Worm (Caenorhabditis elegans) whole organism, young adult: ENCODE measurements around the gene cht-6.

Experiments
- C06A6.2 ChIP-seq: fragments of 200-800 bp; sonication (Bioruptor generic); conservative IDR thresholded peaks from 2 replicates; pipeline ENCODE4 v1.3.6; 2022; ENCODE audit warnings: missing genetic modification characterization, missing compliant biosample characterization
- T26A5.8 ChIP-seq: sonication (generic microtip); optimal IDR thresholded peaks from 2 replicates; lab custom pipeline; 2016; ENCODE audit warnings: missing genetic modification characterization, missing compliant biosample characterization
- akir-1 ChIP-seq: fragments of 200-800 bp; sonication (Bioruptor generic); optimal IDR thresholded peaks from 2 replicates; lab custom pipeline; 2018; ENCODE audit warnings: mild to moderate bottlenecking, missing genetic modification characterization, moderate library complexity, missing compliant biosample characterization
- ama-1 ChIP-seq, 3 experiments: fragments of 150-350 bp in 1 of 3; sonication (generic microtip) in 2 of 3; optimal IDR thresholded peaks; 2 replicates each; lab custom pipeline; 2014 to 2018; ENCODE audit warnings: missing biosample characterization in 2 of 3, missing genetic modification characterization in 2 of 3, missing genetic modification reagents in 2 of 3
- athp-1 ChIP-seq: sonication (generic microtip); optimal IDR thresholded peaks from 2 replicates; lab custom pipeline; 2017; ENCODE audit warnings: mild to moderate bottlenecking, missing genetic modification characterization, missing compliant biosample characterization
- attf-6 ChIP-seq: fragments of 200-800 bp; sonication (Bioruptor generic); IDR thresholded peaks from 2 replicates; pipeline ENCODE4 v1.3.6; 2022; ENCODE audit warnings: missing genetic modification reagents, missing genetic modification characterization, missing compliant biosample characterization
- cebp-1 ChIP-seq, 2 experiments: fragments of 200-800 bp in 1 of 2; sonication (Bioruptor generic) in 1 of 2; sonication (generic microtip) in 1 of 2; IDR thresholded peaks in 1 of 2; optimal IDR thresholded peaks in 1 of 2; 2 replicates each; pipeline versions ENCODE4 v1.3.6 to Lab custom; 2017 to 2022; ENCODE audit warnings: missing compliant biosample characterization in 2 of 2, missing genetic modification characterization in 2 of 2, mild to moderate bottlenecking in 1 of 2, missing genetic modification reagents in 1 of 2, moderate library complexity in 1 of 2
- ceh-100 ChIP-seq: fragments of 200-800 bp; sonication (Bioruptor generic); IDR thresholded peaks from 2 replicates; pipeline ENCODE4 v1.3.6; 2022; ENCODE audit warnings: missing genetic modification reagents, missing genetic modification characterization, missing compliant biosample characterization
- ceh-58 ChIP-seq: fragments of 200-800 bp; sonication (Bioruptor generic); IDR thresholded peaks from 2 replicates; pipeline ENCODE4 v1.3.6; 2022; ENCODE audit warnings: missing genetic modification characterization, missing compliant biosample characterization
- ceh-79 ChIP-seq: sonication (generic microtip); optimal IDR thresholded peaks from 2 replicates; lab custom pipeline; 2017; ENCODE audit warnings: mild to moderate bottlenecking, missing genetic modification characterization, missing compliant biosample characterization
- hmg-20 ChIP-seq: fragments of 200-800 bp; sonication (Bioruptor generic); IDR thresholded peaks from 2 replicates; pipeline ENCODE4 v1.3.6; 2022; ENCODE audit warnings: missing genetic modification reagents, missing genetic modification characterization, missing compliant biosample characterization
- let-526 ChIP-seq: fragments of 200-800 bp; sonication (Bioruptor generic); IDR thresholded peaks from 2 replicates; pipeline ENCODE4 v1.3.6; 2022; ENCODE audit warnings: missing genetic modification reagents, missing genetic modification characterization, missing compliant biosample characterization
- mes-4 ChIP-seq: sonication (generic microtip); optimal IDR thresholded peaks from 2 replicates; lab custom pipeline; 2016; ENCODE audit warnings: missing genotype, missing genetic modification characterization, missing compliant biosample characterization
- snpc-3.4 ChIP-seq: sonication (generic microtip); optimal IDR thresholded peaks from 2 replicates; lab custom pipeline; 2017; ENCODE audit warnings: missing genetic modification characterization, mild to moderate bottlenecking, missing compliant biosample characterization, antibody characterized with exemption, moderate library complexity, missing genotype, missing genetic modification reagents
- snpc-4 ChIP-seq, 5 experiments: fragments of 150-350 bp in 1 of 5; sonication (generic microtip) in 4 of 5; optimal IDR thresholded peaks; 2 replicates each; lab custom pipeline; 2014 to 2018; ENCODE audit warnings: missing genetic modification characterization in 5 of 5, missing biosample characterization in 3 of 5, antibody characterized with exemption in 2 of 5, mild to moderate bottlenecking in 2 of 5, missing compliant biosample characterization in 2 of 5, missing genotype in 2 of 5, moderate library complexity in 2 of 5, missing genetic modification reagents in 1 of 5
- ztf-18 ChIP-seq: sonication (generic microtip); optimal IDR thresholded peaks from 2 replicates; lab custom pipeline; 2016; ENCODE audit warnings: missing genotype, mild to moderate bottlenecking, missing genetic modification characterization, missing compliant biosample characterization

The cht-6 gene

ce11 chrV:6464765-6465164, 50.0 kb downstream of the cht-6 start, which contains the start of gene unc-83:
TSS of gene unc-83 (plus strand) at chrV:6465065.
- no peak for TF ChIP-seq ztf-18 (tag; lab: Kevin White, UChicago)
- TF ChIP-seq let-526 = no peak
- no peak for TF ChIP-seq athp-1
- TF ChIP-seq ceh-58 (GFP tag; lab: Robert Waterston, UW) = no peak
- no peak for TF ChIP-seq ama-1 (optimal IDR thresholded peaks at IDR 0.05; lab: Kevin White, UChicago)
- TF ChIP-seq ama-1 (GFP tag; optimal IDR thresholded peaks at IDR 0.05; lab: Kevin White, UChicago) = no peak
- no peak for TF ChIP-seq hmg-20
- no peak for TF ChIP-seq attf-6 (GFP tag; lab: Robert Waterston, UW)
- TF ChIP-seq mes-4 (tag; lab: Kevin White, UChicago) = no peak
- TF ChIP-seq cebp-1 (GFP tag; IDR thresholded peaks at IDR 0.05; lab: Robert Waterston, UW) = no peak
- no peak for TF ChIP-seq cebp-1 (tag; optimal IDR thresholded peaks at IDR 0.05; lab: Kevin White, UChicago)
- TF ChIP-seq snpc-4 (GFP tag; optimal IDR thresholded peaks at IDR 0.05; lab: Kevin White, UChicago) = no peak
- no peak for TF ChIP-seq snpc-4 (tag; optimal IDR thresholded peaks at IDR 0.05; lab: Kevin White, UChicago)
- TF ChIP-seq C06A6.2 (GFP tag; lab: Robert Waterston, UW) = no peak
- no peak for TF ChIP-seq T26A5.8 (tag; lab: Kevin White, UChicago)
- TF ChIP-seq akir-1 (GFP tag; lab: Kevin White, UChicago) = no peak
- TF ChIP-seq ceh-100 (GFP tag; lab: Robert Waterston, UW) = no peak
- no peak for TF ChIP-seq snpc-3.4
- TF ChIP-seq ceh-79 (tag; lab: Kevin White, UChicago) = no peak
